Worm (Caenorhabditis elegans): ENCODE results near the gene C50F4.6.

Gene C50F4.6

ce11 chrV:9545238-9545709, 618 bp upstream of the C50F4.6 start, which contains the start of the genes his-35 and his-41 (continued):
- TF ChIP-seq fkh-10 (GFP tag; optimal IDR thresholded peaks at IDR 0.05) (no peak), dpl-1 (GFP tag; optimal IDR thresholded peaks at IDR 0.05) (peak; percentile 27), Y48G9A.11 (GFP tag; IDR thresholded peaks at IDR 0.05) (no peak), tag-97 (GFP tag; IDR thresholded peaks at IDR 0.05) (no peak), jun-1 (tag; optimal IDR thresholded peaks at IDR 0.05) (no peak), D1046.2 (GFP tag; IDR thresholded peaks at IDR 0.05) (no peak), mep-1 (tag; optimal IDR thresholded peaks at IDR 0.05) (peak; percentile 2), ceh-82 (tag; optimal IDR thresholded peaks at IDR 0.05) (no peak), ces-1 (GFP tag; optimal IDR thresholded peaks at IDR 0.05) (no peak)

ce11 chrV:9546860-9547269, 973 bp downstream of the C50F4.6 start, which contains the start of gene his-37:
Gene his-37 (plus strand): TSS chrV:9547105.
- TF ChIP-seq sdz-12 (GFP tag; optimal IDR thresholded peaks at IDR 0.05): no peak
- no peak for TF ChIP-seq snpc-1.2 (GFP tag; IDR thresholded peaks at IDR 0.05)
- peak; percentile 46 to 100 for TF ChIP-seq unc-62 (GFP tag; optimal IDR thresholded peaks at IDR 0.05 in 1 of 2)
- no peak for TF ChIP-seq unc-62 (tag; optimal IDR thresholded peaks at IDR 0.05)
- peak; percentile 98 for TF ChIP-seq fkh-10 (GFP tag; optimal IDR thresholded peaks at IDR 0.05)
- TF ChIP-seq mdl-1 (tag; optimal IDR thresholded peaks at IDR 0.05): peak; percentile 74 to 97
- peak; percentile 84 for TF ChIP-seq Y5F2A.4 (GFP tag; optimal IDR thresholded peaks at IDR 0.05)
- peak; percentile 88 for TF ChIP-seq cey-2 (tag; optimal IDR thresholded peaks at IDR 0.05; ENCODE audit: borderline replicate concordance, insufficient read depth)
- TF ChIP-seq dve-1 (tag; optimal IDR thresholded peaks at IDR 0.05; ENCODE audit: insufficient read depth): peak; percentile 100
- TF ChIP-seq unc-130 (GFP tag; optimal IDR thresholded peaks at IDR 0.05): no peak
- peak; percentile 91 for TF ChIP-seq lin-38 (GFP tag; IDR thresholded peaks at IDR 0.05)
- peak in 1 of 2 experiments; percentile 79 for TF ChIP-seq ZK546.5 (tag; optimal IDR thresholded peaks at IDR 0.05)
- TF ChIP-seq nhr-41 (GFP tag; IDR thresholded peaks at IDR 0.05): peak; percentile 88
- peak; percentile 91; the same call in 1 of the 2 replicates for TF ChIP-seq D1046.2 (GFP tag; IDR thresholded peaks at IDR 0.05)
- peak; percentile 92 for TF ChIP-seq vab-7 (GFP tag; IDR thresholded peaks at IDR 0.05)
- TF ChIP-seq ces-1 (GFP tag; optimal IDR thresholded peaks at IDR 0.05): peak; percentile 89
- peak; percentile 97 for TF ChIP-seq nhr-42 (GFP tag; IDR thresholded peaks at IDR 0.05)
- peak; percentile 97 for TF ChIP-seq F37D6.2 (tag; optimal IDR thresholded peaks at IDR 0.05)
- peak; percentile 78 for TF ChIP-seq skn-1 (tag; optimal IDR thresholded peaks at IDR 0.05)
- no peak for TF ChIP-seq ceh-82 (tag; optimal IDR thresholded peaks at IDR 0.05)
- no peak for TF ChIP-seq nhr-111 (GFP tag; optimal IDR thresholded peaks at IDR 0.05)
- TF ChIP-seq ceh-62 (tag; optimal IDR thresholded peaks at IDR 0.05): no peak
- TF ChIP-seq ZK337.2 (GFP tag; IDR thresholded peaks at IDR 0.05): peak; percentile 68; the same call in 1 of the 2 replicates
- peak; percentile 94 for TF ChIP-seq lin-1 (GFP tag; IDR thresholded peaks at IDR 0.05)
- TF ChIP-seq daf-12 (tag; optimal IDR thresholded peaks at IDR 0.05): no peak
- peak; percentile 95 to 97 for TF ChIP-seq lsy-2 (tag; optimal IDR thresholded peaks at IDR 0.05)
- peak; percentile 71 to 96 for TF ChIP-seq daf-16 (GFP tag; optimal IDR thresholded peaks at IDR 0.05)
- peak; percentile 84 for TF ChIP-seq daf-16 (tag; optimal IDR thresholded peaks at IDR 0.05)
- peak; percentile 96 for TF ChIP-seq saeg-2 (GFP tag; IDR thresholded peaks at IDR 0.05)
- TF ChIP-seq egl-43 (GFP tag; IDR thresholded peaks at IDR 0.05): peak; percentile 95
- TF ChIP-seq lin-29 (GFP tag; IDR thresholded peaks at IDR 0.05): peak; percentile 95
- TF ChIP-seq lin-13 (GFP tag; optimal IDR thresholded peaks at IDR 0.05): peak; percentile 98
- TF ChIP-seq dmd-8 (GFP tag; IDR thresholded peaks at IDR 0.05): no peak
- peak; percentile 85 for TF ChIP-seq nhr-76 (tag; optimal IDR thresholded peaks at IDR 0.05)
- peak; percentile 96 for TF ChIP-seq spr-1 (tag; optimal IDR thresholded peaks at IDR 0.05)
- no peak for TF ChIP-seq F49E8.2 (tag; optimal IDR thresholded peaks at IDR 0.05; ENCODE audit: borderline replicate concordance)
- no peak for TF ChIP-seq F44E2.7 (GFP tag; IDR thresholded peaks at IDR 0.05)
- peak; percentile 97 for TF ChIP-seq daf-19 (GFP tag; conservative IDR thresholded peaks at IDR 0.05)
- peak; percentile 96 for TF ChIP-seq duxl-1 (tag; optimal IDR thresholded peaks at IDR 0.05; ENCODE audit: poor library complexity)
- peak; percentile 100 for TF ChIP-seq nhr-11 (tag; optimal IDR thresholded peaks at IDR 0.05)
- TF ChIP-seq F26F4.8 (GFP tag; conservative IDR thresholded peaks at IDR 0.05): no peak
- TF ChIP-seq lim-7 (GFP tag; IDR thresholded peaks at IDR 0.05): no peak
- peak; percentile 85; the same call in 1 of the 2 replicates for TF ChIP-seq daf-8 (GFP tag; IDR thresholded peaks at IDR 0.05)
- peak; percentile 94 for TF ChIP-seq mdt-29 (GFP tag; IDR thresholded peaks at IDR 0.05)

Measured in whole organism, L4 larva.